Fruit fly (Drosophila melanogaster): ENCODE results near the gene CG13033.
A peak's percentile ranks its signal among the peaks of the same experiment; 100 is the strongest.

The CG13033 gene

DNA sequence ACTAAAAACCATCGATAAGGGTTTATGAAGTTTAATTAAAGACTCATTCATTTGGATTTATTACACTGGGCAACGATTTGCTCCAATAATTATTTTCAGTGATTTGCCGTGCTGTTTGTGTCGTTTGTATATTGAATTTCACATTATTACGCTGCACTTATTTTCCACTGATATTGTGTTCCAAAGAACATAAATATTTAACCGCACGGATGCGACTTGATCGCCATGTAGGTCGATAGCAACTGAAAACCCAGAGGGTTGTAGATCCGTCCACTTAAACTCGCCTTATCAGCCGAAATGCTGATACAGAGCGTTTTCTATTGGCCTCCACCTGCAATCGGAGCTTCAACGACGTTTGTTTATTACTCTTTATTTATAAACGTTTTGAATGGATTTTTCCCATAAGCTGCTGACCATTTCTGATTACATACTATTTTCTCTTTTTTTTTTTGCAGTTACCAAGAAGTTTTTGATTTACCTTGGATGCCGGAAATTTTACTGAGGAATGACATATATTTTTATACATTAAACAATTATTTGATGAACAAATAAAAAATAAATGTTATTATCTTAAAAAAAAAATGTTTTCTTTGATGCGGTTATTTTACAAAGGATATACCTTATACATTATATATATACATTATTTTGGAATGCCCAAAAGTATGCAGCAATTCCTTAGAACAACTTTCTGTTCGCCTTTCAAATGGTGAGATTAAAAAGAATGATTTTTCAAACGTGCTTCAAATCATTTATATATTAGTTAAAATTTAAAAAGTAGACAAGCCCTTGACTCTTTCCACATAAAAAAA, 49.2 kb downstream of the CG13033 start, which contains the start of gene CG42514:
TSS of gene CG42514 (minus strand) at position 248 of the 809 bp plus-strand sequence.
- TF ChIP-seq CG16779 (tag; optimal IDR thresholded peaks at IDR 0.05) (no peak), fd59A (GFP tag; optimal IDR thresholded peaks at IDR 0.05) (no peak), cyc (GFP tag; optimal IDR thresholded peaks at IDR 0.05) (no peak), CG15336 (GFP tag; IDR thresholded peaks at IDR 0.05) (no peak), OdsH (GFP tag; optimal IDR thresholded peaks at IDR 0.05) (no peak), svp (GFP tag) (peak; percentile 77), Eip78C (GFP tag) (peak; percentile 72), acj6 (GFP tag; optimal IDR thresholded peaks at IDR 0.05) (no peak), Sox14 (GFP tag; optimal IDR thresholded peaks at IDR 0.05) (no peak)

DNA sequence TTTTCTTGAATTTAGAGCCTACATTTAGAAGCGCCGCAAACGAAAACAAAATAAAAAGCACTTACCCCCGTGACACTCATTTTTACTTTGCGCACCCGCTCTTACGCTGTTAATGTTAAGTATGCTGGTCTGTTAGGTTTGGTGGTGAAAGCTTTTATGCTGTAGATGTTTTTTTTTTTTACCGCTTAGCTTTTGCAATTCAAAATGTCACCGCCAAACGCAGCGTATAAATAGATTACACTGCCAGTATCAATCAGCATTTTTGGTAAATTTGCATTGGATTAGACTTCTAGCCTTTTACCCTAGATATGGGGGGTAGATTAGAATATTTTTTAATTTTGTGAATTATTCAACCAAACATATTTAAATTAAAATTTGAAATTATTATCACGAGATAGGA, 50.2 kb downstream of the CG13033 start:
- TF ChIP-seq eg (GFP tag; IDR thresholded peaks at IDR 0.05) (peak; percentile 20; the same call in 1 of the 3 replicates), dsx (GFP tag; optimal IDR thresholded peaks at IDR 0.05; ENCODE audit: poor library complexity, severe bottlenecking) (no peak), Eip78C (GFP tag) (peak; percentile 13), CG8119 (GFP tag; IDR thresholded peaks at IDR 0.05) (peak; percentile 33; the same call in 1 of the 3 replicates)

dm6 chr3L:16494651-16495074, 50.8 kb downstream of the CG13033 start:
- TF ChIP-seq Met (GFP tag; optimal IDR thresholded peaks at IDR 0.05) = no peak
- peak in 1 of 2 experiments; percentile 16 for TF ChIP-seq ss (GFP tag; optimal IDR thresholded peaks at IDR 0.05)
- TF ChIP-seq OdsH (GFP tag; optimal IDR thresholded peaks at IDR 0.05) = no peak
- TF ChIP-seq Sox15 (GFP tag; optimal IDR thresholded peaks at IDR 0.05) = no peak
- TF ChIP-seq achi (GFP tag; optimal IDR thresholded peaks at IDR 0.05) = no peak
- TF ChIP-seq dac (GFP tag; optimal IDR thresholded peaks at IDR 0.05) = no peak
- TF ChIP-seq CG11294 (GFP tag; IDR thresholded peaks at IDR 0.05) = no peak
- peak; percentile 51 for TF ChIP-seq CG6792 (GFP tag; optimal IDR thresholded peaks at IDR 0.05)
- TF ChIP-seq CG6808 (GFP tag; optimal IDR thresholded peaks at IDR 0.05) = peak; percentile 49
- TF ChIP-seq fd85E (GFP tag; optimal IDR thresholded peaks at IDR 0.05) = no peak
- TF ChIP-seq Lpt (GFP tag; optimal IDR thresholded peaks at IDR 0.05) = no peak
- no peak for TF ChIP-seq CG6854 (GFP tag; optimal IDR thresholded peaks at IDR 0.05)
- TF ChIP-seq Hr38 (GFP tag; optimal IDR thresholded peaks at IDR 0.05) = no peak
- TF ChIP-seq CG11902 (GFP tag; optimal IDR thresholded peaks at IDR 0.05) = no peak
- TF ChIP-seq Gug (GFP tag; IDR thresholded peaks at IDR 0.05) = no peak
- peak; percentile 48 for TF ChIP-seq dsx (GFP tag; optimal IDR thresholded peaks at IDR 0.05; ENCODE audit: poor library complexity, severe bottlenecking)
- TF ChIP-seq CG3919 (GFP tag; optimal IDR thresholded peaks at IDR 0.05) = peak; percentile 25
- TF ChIP-seq svp (GFP tag) = peak; percentile 74
- peak; percentile 60 for TF ChIP-seq CG6276 (GFP tag; optimal IDR thresholded peaks at IDR 0.05)
- no peak for TF ChIP-seq spab (GFP tag; optimal IDR thresholded peaks at IDR 0.05)
- TF ChIP-seq net (GFP tag; optimal IDR thresholded peaks at IDR 0.05) = no peak
- peak; percentile 47 for TF ChIP-seq esn (GFP tag; optimal IDR thresholded peaks at IDR 0.05)
- peak; percentile 13 for TF ChIP-seq Hr4 (GFP tag; optimal IDR thresholded peaks at IDR 0.05)
- peak; percentile 46 for TF ChIP-seq Eip75B (GFP tag; optimal IDR thresholded peaks at IDR 0.05)
- peak; percentile 29 for TF ChIP-seq Ets96B (tag; optimal IDR thresholded peaks at IDR 0.05)
- no peak for TF ChIP-seq pdm3 (GFP tag; optimal IDR thresholded peaks at IDR 0.05)
- TF ChIP-seq CG6163 (GFP tag; IDR thresholded peaks at IDR 0.05) = no peak
- TF ChIP-seq Ets21C (GFP tag; optimal IDR thresholded peaks at IDR 0.05) = no peak
- TF ChIP-seq CG4318 (GFP tag; optimal IDR thresholded peaks at IDR 0.05) = no peak
- peak; percentile 0 for TF ChIP-seq CG7368 (GFP tag; optimal IDR thresholded peaks at IDR 0.05)
- peak; percentile 17 for TF ChIP-seq cyc (GFP tag; optimal IDR thresholded peaks at IDR 0.05)
- no peak for TF ChIP-seq CG15336 (GFP tag; IDR thresholded peaks at IDR 0.05)
- TF ChIP-seq Hr39 (GFP tag; optimal IDR thresholded peaks at IDR 0.05) = no peak
- no peak for TF ChIP-seq CG8319 (GFP tag; optimal IDR thresholded peaks at IDR 0.05)
- TF ChIP-seq eg (GFP tag; IDR thresholded peaks at IDR 0.05) = no peak
- TF ChIP-seq CG34406 (GFP tag; optimal IDR thresholded peaks at IDR 0.05) = no peak
- TF ChIP-seq CG3032 (tag; optimal IDR thresholded peaks at IDR 0.05) = peak; percentile 38
- TF ChIP-seq CG8632 (GFP tag; optimal IDR thresholded peaks at IDR 0.05) = no peak
- peak; percentile 23 for TF ChIP-seq CG32006 (GFP tag; optimal IDR thresholded peaks at IDR 0.05)
- peak; percentile 17 for TF ChIP-seq CG11762 (GFP tag; optimal IDR thresholded peaks at IDR 0.05; ENCODE audit: insufficient read depth)
- no peak for TF ChIP-seq acj6 (GFP tag; optimal IDR thresholded peaks at IDR 0.05)
- TF ChIP-seq Eip78C (GFP tag) = peak; percentile 90

All from whole organism, prepupa.